Worm (Caenorhabditis elegans): Measurements from ENCODE around the gene C47D12.4.

DNA sequence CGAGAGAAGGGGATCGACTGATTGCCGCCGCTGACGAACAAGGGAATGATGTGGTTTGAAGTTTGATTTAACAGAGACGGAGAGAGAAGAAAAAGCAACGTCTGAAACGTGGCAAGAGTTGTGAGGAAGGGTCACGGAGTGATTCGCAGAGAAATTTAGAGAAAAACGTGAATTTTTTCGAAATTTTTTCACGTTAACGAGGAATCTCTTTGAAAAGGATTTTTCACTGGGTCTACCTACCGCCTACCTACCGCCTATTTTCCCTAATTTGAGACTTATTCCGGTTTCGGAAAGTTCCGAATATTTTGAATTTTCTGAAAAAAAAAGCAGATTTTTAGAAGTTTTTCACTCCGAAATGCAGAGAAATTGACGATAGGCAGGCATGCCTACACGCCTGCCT is 27.9 kb downstream of the C47D12.4 start, which contains the start of gene fcmt-1:
- no peak for TF ChIP-seq klf-2 (GFP tag; conservative IDR thresholded peaks at IDR 0.05)
- TF ChIP-seq flt-1 (GFP tag; IDR thresholded peaks at IDR 0.05) = no peak
- TF ChIP-seq ztf-29 (GFP tag; IDR thresholded peaks at IDR 0.05) = no peak
- TF ChIP-seq med-1 (GFP tag; optimal IDR thresholded peaks at IDR 0.05; ENCODE audit: insufficient read depth) = no peak
- no peak for TF ChIP-seq cog-1 (tag; optimal IDR thresholded peaks at IDR 0.05)
- no peak for TF ChIP-seq tab-1 (GFP tag; IDR thresholded peaks at IDR 0.05)
- no peak for TF ChIP-seq T22C8.4 (GFP tag; IDR thresholded peaks at IDR 0.05)
- TF ChIP-seq ref-1 (GFP tag; conservative IDR thresholded peaks at IDR 0.05) = no peak

All from whole organism, midembryonic.